Worm (Caenorhabditis elegans) whole organism, early embryonic: ENCODE measurements around the gene nkcc-1.

Experiments used
- aly-1 ChIP-seq: sonication (generic microtip); optimal IDR thresholded peaks from 2 replicates; lab custom pipeline; 2016; ENCODE audit warnings: missing genetic modification characterization, missing compliant biosample characterization
- ama-1 ChIP-seq: fragments of 150-350 bp; optimal IDR thresholded peaks from 2 replicates; lab custom pipeline; 2014
- ceh-36 ChIP-seq: sonication (generic microtip); optimal IDR thresholded peaks from 2 replicates; lab custom pipeline; 2016; ENCODE audit warnings: missing genetic modification characterization, inconsistent platforms, missing compliant biosample characterization
- flt-1 ChIP-seq: fragments of 200-800 bp; sonication (Bioruptor generic); IDR thresholded peaks from 2 replicates; pipeline ENCODE4 v1.3.6; 2022; ENCODE audit warnings: missing genetic modification characterization, missing compliant biosample characterization
- hmg-4 ChIP-seq: fragments of 200-800 bp; sonication (Bioruptor generic); optimal IDR thresholded peaks from 2 replicates; lab custom pipeline; 2018; ENCODE audit warnings: mild to moderate bottlenecking, missing genetic modification characterization, missing compliant biosample characterization
- scrt-1 ChIP-seq: fragments of 200-800 bp; sonication (Bioruptor generic); IDR thresholded peaks from 2 replicates; pipeline ENCODE4 v1.3.6; 2022; ENCODE audit warnings: missing genetic modification characterization, missing compliant biosample characterization
- sea-1 ChIP-seq: fragments of 200-800 bp; sonication (Bioruptor generic); conservative IDR thresholded peaks from 2 replicates; pipeline ENCODE4 v1.3.6; 2022; ENCODE audit warnings: missing genetic modification characterization, missing compliant biosample characterization
- tbx-11 ChIP-seq: fragments of 200-800 bp; sonication (Bioruptor generic); IDR thresholded peaks from 2 replicates; pipeline ENCODE4 v1.3.6; 2022; ENCODE audit warnings: missing genetic modification characterization, missing compliant biosample characterization
- tbx-37 ChIP-seq: fragments of 200-800 bp; sonication (Bioruptor generic); conservative IDR thresholded peaks from 2 replicates; pipeline ENCODE4 v1.3.6; 2022; ENCODE audit warnings: missing genetic modification reagents, missing genetic modification characterization, missing compliant biosample characterization
- tra-4 ChIP-seq: sonication (generic microtip); optimal IDR thresholded peaks from 2 replicates; lab custom pipeline; 2017; ENCODE audit warnings: missing genetic modification characterization, missing compliant biosample characterization

DNA sequence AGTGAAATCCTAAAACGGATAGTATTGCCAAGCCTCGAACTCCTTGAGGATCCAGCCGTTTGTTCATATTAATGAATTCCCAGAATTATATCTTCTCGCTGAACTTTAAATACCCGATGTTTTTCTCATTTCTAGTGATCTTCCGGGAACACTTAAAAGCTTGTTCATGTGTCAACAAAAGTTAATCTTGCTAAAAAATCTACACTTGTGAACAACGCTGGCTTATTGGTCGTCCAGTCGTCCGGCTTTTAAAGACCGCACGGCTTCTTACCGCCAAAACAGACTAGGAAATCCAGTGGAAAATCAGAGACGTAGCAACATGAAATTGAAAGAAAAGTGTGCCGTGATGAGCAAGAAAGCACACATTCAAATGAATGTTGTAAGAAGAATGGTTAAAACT is 29.4 kb upstream of the nkcc-1 start, which contains the start of gene oac-38:
- no peak for TF ChIP-seq tbx-37 (GFP tag; lab: Robert Waterston, UW)
- no peak for TF ChIP-seq flt-1
- TF ChIP-seq ama-1 (lab: Kevin White, UChicago), result no peak
- no peak for TF ChIP-seq tra-4
- no peak for TF ChIP-seq tbx-11
- TF ChIP-seq ceh-36, result no peak
- no peak for TF ChIP-seq aly-1 (tag; lab: Kevin White, UChicago)
- no peak for TF ChIP-seq scrt-1
- TF ChIP-seq hmg-4 (GFP tag; lab: Kevin White, UChicago), result no peak
- no peak for TF ChIP-seq sea-1
